Worm (Caenorhabditis elegans): ENCODE data around the gene M110.10.

The M110.10 gene

ce11 chrII:8223422-8223821 lies 9.2 kb upstream of the M110.10 start:
- TF ChIP-seq hmg-4 (GFP tag; optimal IDR thresholded peaks at IDR 0.05) (peak; percentile 16), B0310.2 (tag; optimal IDR thresholded peaks at IDR 0.05) (no peak), ceh-36 (tag; optimal IDR thresholded peaks at IDR 0.05) (no peak)

ce11 chrII:8222309-8223065 lies 8.2 kb upstream of the M110.10 start, which contains the start of gene dab-1:
dab-1 (plus strand) TSS chrII:8222386.
- TF ChIP-seq F13C5.2 (tag; optimal IDR thresholded peaks at IDR 0.05) (no peak), ets-7 (tag; optimal IDR thresholded peaks at IDR 0.05) (no peak), tbx-37 (GFP tag; conservative IDR thresholded peaks at IDR 0.05) (no peak), aly-1 (tag; optimal IDR thresholded peaks at IDR 0.05) (no peak), flt-1 (GFP tag; IDR thresholded peaks at IDR 0.05) (0 out of 2 replicates have a peak, but pooled peaks have one; percentile 34), hnd-1 (tag; optimal IDR thresholded peaks at IDR 0.05) (no peak), ama-1 (optimal IDR thresholded peaks at IDR 0.05) (peak; percentile 80), tbx-11 (GFP tag; IDR thresholded peaks at IDR 0.05) (no peak), hmg-4 (GFP tag; optimal IDR thresholded peaks at IDR 0.05) (peak; percentile 61), scrt-1 (GFP tag; IDR thresholded peaks at IDR 0.05) (no peak), pes-1 (GFP tag; IDR thresholded peaks at IDR 0.05) (no peak), ceh-36 (tag; optimal IDR thresholded peaks at IDR 0.05) (no peak), hmbx-1 (tag; optimal IDR thresholded peaks at IDR 0.05) (no peak), tra-4 (tag; optimal IDR thresholded peaks at IDR 0.05) (no peak), sea-1 (GFP tag; conservative IDR thresholded peaks at IDR 0.05) (0 out of 2 replicates have a peak, but pooled peaks have one; percentile 55), B0310.2 (tag; optimal IDR thresholded peaks at IDR 0.05) (no peak), ceh-13 (GFP tag; optimal IDR thresholded peaks at IDR 0.05) (no peak)

ce11 chrII:8220267-8220666 lies 6.0 kb upstream of the M110.10 start:
- TF ChIP-seq hnd-1 (tag; optimal IDR thresholded peaks at IDR 0.05): no peak
- no peak for TF ChIP-seq scrt-1 (GFP tag; IDR thresholded peaks at IDR 0.05)
- TF ChIP-seq ceh-13 (GFP tag; optimal IDR thresholded peaks at IDR 0.05): no peak
- no peak for TF ChIP-seq ceh-36 (tag; optimal IDR thresholded peaks at IDR 0.05)
- TF ChIP-seq tra-4 (tag; optimal IDR thresholded peaks at IDR 0.05): no peak
- TF ChIP-seq B0310.2 (tag; optimal IDR thresholded peaks at IDR 0.05): no peak
- no peak for TF ChIP-seq tbx-37 (GFP tag; conservative IDR thresholded peaks at IDR 0.05)
- no peak for TF ChIP-seq hmg-4 (GFP tag; optimal IDR thresholded peaks at IDR 0.05)
- no peak for TF ChIP-seq F13C5.2 (tag; optimal IDR thresholded peaks at IDR 0.05)

- no peak for TF ChIP-seq tra-4 (tag; optimal IDR thresholded peaks at IDR 0.05)
- TF ChIP-seq ets-7 (tag; optimal IDR thresholded peaks at IDR 0.05): no peak
- TF ChIP-seq ceh-13 (GFP tag; optimal IDR thresholded peaks at IDR 0.05): no peak
- no peak for TF ChIP-seq aly-1 (tag; optimal IDR thresholded peaks at IDR 0.05)
- no peak for TF ChIP-seq ama-1 (optimal IDR thresholded peaks at IDR 0.05)
These were observed 4.0 kb upstream of the M110.10 start for ce11 chrII:8218266-8218665.

- TF ChIP-seq ceh-36 (tag; optimal IDR thresholded peaks at IDR 0.05) (no peak), hnd-1 (tag; optimal IDR thresholded peaks at IDR 0.05) (no peak), flt-1 (GFP tag; IDR thresholded peaks at IDR 0.05) (no peak), scrt-1 (GFP tag; IDR thresholded peaks at IDR 0.05) (no peak), ceh-13 (GFP tag; optimal IDR thresholded peaks at IDR 0.05) (no peak), hmg-4 (GFP tag; optimal IDR thresholded peaks at IDR 0.05) (no peak), ama-1 (optimal IDR thresholded peaks at IDR 0.05) (no peak), ets-7 (tag; optimal IDR thresholded peaks at IDR 0.05) (no peak)
These were observed 2.7 kb upstream of the M110.10 start, which contains the start of gene ifg-1 for ce11 chrII:8216922-8217321. ifg-1 (plus strand) TSS chrII:8217222.

ce11 chrII:8216433-8216832 lies 2.2 kb upstream of the M110.10 start, which contains the start of gene M110.3:
M110.3 (minus strand) TSS chrII:8216616.
- TF ChIP-seq F13C5.2 (tag; optimal IDR thresholded peaks at IDR 0.05) (no peak), flt-1 (GFP tag; IDR thresholded peaks at IDR 0.05) (no peak), tra-4 (tag; optimal IDR thresholded peaks at IDR 0.05) (no peak), hnd-1 (tag; optimal IDR thresholded peaks at IDR 0.05) (no peak), pes-1 (GFP tag; IDR thresholded peaks at IDR 0.05) (no peak), ets-7 (tag; optimal IDR thresholded peaks at IDR 0.05) (no peak), ama-1 (optimal IDR thresholded peaks at IDR 0.05) (no peak), B0310.2 (tag; optimal IDR thresholded peaks at IDR 0.05) (no peak), aly-1 (tag; optimal IDR thresholded peaks at IDR 0.05) (no peak), scrt-1 (GFP tag; IDR thresholded peaks at IDR 0.05) (no peak), tbx-11 (GFP tag; IDR thresholded peaks at IDR 0.05) (no peak), ceh-36 (tag; optimal IDR thresholded peaks at IDR 0.05) (no peak), tbx-37 (GFP tag; conservative IDR thresholded peaks at IDR 0.05) (no peak)

ce11 chrII:8212680-8213079 lies 1.6 kb downstream of the M110.10 start, which contains the start of gene twk-3:
twk-3 (minus strand) TSS chrII:8212780.
- TF ChIP-seq tbx-11 (GFP tag; IDR thresholded peaks at IDR 0.05) (no peak), ceh-36 (tag; optimal IDR thresholded peaks at IDR 0.05) (no peak), B0310.2 (tag; optimal IDR thresholded peaks at IDR 0.05) (no peak), flt-1 (GFP tag; IDR thresholded peaks at IDR 0.05) (no peak), ama-1 (optimal IDR thresholded peaks at IDR 0.05) (no peak), ets-7 (tag; optimal IDR thresholded peaks at IDR 0.05) (no peak), hnd-1 (tag; optimal IDR thresholded peaks at IDR 0.05) (no peak), F13C5.2 (tag; optimal IDR thresholded peaks at IDR 0.05) (no peak), hmbx-1 (tag; optimal IDR thresholded peaks at IDR 0.05) (no peak), tra-4 (tag; optimal IDR thresholded peaks at IDR 0.05) (no peak), pes-1 (GFP tag; IDR thresholded peaks at IDR 0.05) (no peak), ceh-13 (GFP tag; optimal IDR thresholded peaks at IDR 0.05) (no peak), hmg-4 (GFP tag; optimal IDR thresholded peaks at IDR 0.05) (no peak), scrt-1 (GFP tag; IDR thresholded peaks at IDR 0.05) (no peak), sea-1 (GFP tag; conservative IDR thresholded peaks at IDR 0.05) (no peak), aly-1 (tag; optimal IDR thresholded peaks at IDR 0.05) (no peak), tbx-37 (GFP tag; conservative IDR thresholded peaks at IDR 0.05) (no peak)
